Worm (Caenorhabditis elegans) whole organism, L4 larva: Measurements from ENCODE around the gene wrm-1.

ENCODE experiments used
- F44E2.7 ChIP-seq: fragments of 200-800 bp; sonication (Bioruptor generic); IDR thresholded peaks from 2 replicates; pipeline ENCODE4 v2.1.2; 2022; ENCODE audit warnings: missing genetic modification characterization, missing compliant biosample characterization
- F49E8.2 ChIP-seq: sonication (generic microtip); optimal IDR thresholded peaks from 2 replicates; lab custom pipeline; 2016; ENCODE audit warnings: missing compliant biosample characterization, mild to moderate bottlenecking, missing genetic modification characterization, borderline replicate concordance
- aha-1 ChIP-seq: fragments of 150-350 bp; peaks from one replicate; lab custom pipeline; 2014; ENCODE audit warnings: missing biosample characterization, missing genetic modification characterization
- aly-2 ChIP-seq: sonication (generic microtip); optimal IDR thresholded peaks from 2 replicates; lab custom pipeline; 2018; ENCODE audit warnings: missing biosample characterization, missing genetic modification characterization
- ctbp-1 ChIP-seq: fragments of 200-800 bp; sonication (Bioruptor generic); IDR thresholded peaks from 2 replicates; pipeline ENCODE4 v1.3.6; 2022; ENCODE audit warnings: missing genetic modification reagents, missing genetic modification characterization, missing compliant biosample characterization
- daf-16 ChIP-seq, 3 experiments: sonication (generic microtip); optimal IDR thresholded peaks; 2 replicates each; lab custom pipeline; 2016 to 2017; ENCODE audit warnings: missing genetic modification characterization in 3 of 3, missing genetic modification reagents in 3 of 3, mild to moderate bottlenecking in 2 of 3, missing compliant biosample characterization in 2 of 3, missing biosample characterization in 1 of 3, moderate library complexity in 1 of 3
- dmd-6 ChIP-seq: fragments of 200-800 bp; sonication (Bioruptor generic); IDR thresholded peaks from 2 replicates; pipeline ENCODE4 v1.3.6; 2022; ENCODE audit warnings: missing genetic modification reagents, missing genetic modification characterization, missing compliant biosample characterization
- dmd-8 ChIP-seq: fragments of 200-800 bp; sonication (Bioruptor generic); IDR thresholded peaks from 2 replicates; pipeline ENCODE4 v1.3.6; 2022; ENCODE audit warnings: missing genetic modification characterization, missing compliant biosample characterization
- dpl-1 ChIP-seq: fragments of 150-350 bp; optimal IDR thresholded peaks from 2 replicates; lab custom pipeline; 2014; ENCODE audit warnings: missing biosample characterization, missing genetic modification reagents, missing genetic modification characterization
- dve-1 ChIP-seq: sonication (generic microtip); optimal IDR thresholded peaks from 2 replicates; lab custom pipeline; 2017; ENCODE audit warnings: antibody characterized with exemption, mild to moderate bottlenecking, missing genetic modification characterization, missing compliant biosample characterization; ENCODE audit not compliant: insufficient read depth
- fkh-10 ChIP-seq: fragments of 150-350 bp; optimal IDR thresholded peaks from 2 replicates; lab custom pipeline; 2014; ENCODE audit warnings: missing biosample characterization, missing genetic modification reagents, missing genetic modification characterization
- fos-1 ChIP-seq: fragments of 150-350 bp; optimal IDR thresholded peaks from 2 replicates; lab custom pipeline; 2014; ENCODE audit warnings: missing biosample characterization, missing genetic modification characterization
- hif-1 ChIP-seq, 2 experiments: sonication (generic microtip); optimal IDR thresholded peaks; 2 replicates each; lab custom pipeline; 2016 to 2017; ENCODE audit warnings: missing compliant biosample characterization in 2 of 2, missing genetic modification characterization in 2 of 2, missing genetic modification reagents in 2 of 2, missing genotype in 2 of 2, mild to moderate bottlenecking in 1 of 2
- hlh-11 ChIP-seq: fragments of 200-800 bp; sonication (Bioruptor generic); optimal IDR thresholded peaks from 2 replicates; lab custom pipeline; 2018; ENCODE audit warnings: mild to moderate bottlenecking, missing genetic modification characterization, missing compliant biosample characterization
- hlh-30 ChIP-seq: sonication (generic microtip); optimal IDR thresholded peaks from 2 replicates; lab custom pipeline; 2017; ENCODE audit warnings: antibody characterized with exemption, mild to moderate bottlenecking, missing genetic modification characterization, missing compliant biosample characterization; ENCODE audit not compliant: insufficient read depth
- hmg-1.1 ChIP-seq: fragments of 200-800 bp; sonication (Bioruptor generic); IDR thresholded peaks from 2 replicates; pipeline ENCODE4 v1.3.6; 2022; ENCODE audit warnings: missing genetic modification reagents, missing genetic modification characterization, missing compliant biosample characterization
- lin-13 ChIP-seq: fragments of 150-350 bp; optimal IDR thresholded peaks from 2 replicates; lab custom pipeline; 2014; ENCODE audit warnings: missing biosample characterization, missing genetic modification reagents, missing genetic modification characterization
- lin-29 ChIP-seq: fragments of 200-800 bp; sonication (Bioruptor generic); IDR thresholded peaks from 2 replicates; pipeline ENCODE4 v1.3.6; 2022; ENCODE audit warnings: missing genetic modification reagents, missing genetic modification characterization, missing compliant biosample characterization
- lin-38 ChIP-seq: fragments of 200-800 bp; sonication (Bioruptor generic); IDR thresholded peaks from 2 replicates; pipeline ENCODE4 v1.3.6; 2022; ENCODE audit warnings: missing genetic modification reagents, missing genetic modification characterization, missing compliant biosample characterization
- lsy-2 ChIP-seq, 2 experiments: fragments of 150-350 bp in 1 of 2; sonication (generic microtip) in 1 of 2; optimal IDR thresholded peaks; 2 replicates each; lab custom pipeline; 2014 to 2017; ENCODE audit warnings: missing biosample characterization in 2 of 2, missing genetic modification characterization in 2 of 2
- madf-5 ChIP-seq, 2 experiments: fragments of 200-800 bp; sonication (Bioruptor generic); IDR thresholded peaks; 2 replicates each; pipeline ENCODE4 v1.3.6; 2022; ENCODE audit warnings: missing compliant biosample characterization in 2 of 2, missing genetic modification characterization in 2 of 2
- mep-1 ChIP-seq: fragments of 150-350 bp; sonication (generic microtip); optimal IDR thresholded peaks from 3 replicates; lab custom pipeline; 2014; ENCODE audit warnings: missing biosample characterization, missing genetic modification characterization
- mes-2 ChIP-seq: sonication (generic microtip); optimal IDR thresholded peaks from 2 replicates; lab custom pipeline; 2016; ENCODE audit warnings: missing genotype, mild to moderate bottlenecking, missing genetic modification characterization, missing compliant biosample characterization; ENCODE audit not compliant: poor library complexity, severe bottlenecking
- mxl-3 ChIP-seq: fragments of 200-800 bp; sonication (Bioruptor generic); optimal IDR thresholded peaks from 2 replicates; lab custom pipeline; 2018; ENCODE audit warnings: mild to moderate bottlenecking, missing genetic modification characterization, missing compliant biosample characterization
- nhr-28 ChIP-seq: fragments of 150-350 bp; optimal IDR thresholded peaks from 2 replicates; lab custom pipeline; 2014; ENCODE audit warnings: missing biosample characterization, missing genetic modification characterization
- nhr-6 ChIP-seq: fragments of 150-350 bp; optimal IDR thresholded peaks from 2 replicates; lab custom pipeline; 2014; ENCODE audit warnings: missing biosample characterization, missing genetic modification characterization
- rbr-2 ChIP-seq: sonication (generic microtip); optimal IDR thresholded peaks from 2 replicates; lab custom pipeline; 2016; ENCODE audit warnings: missing genotype, missing genetic modification characterization, missing compliant biosample characterization
- snpc-4 ChIP-seq: fragments of 150-350 bp; optimal IDR thresholded peaks from 2 replicates; lab custom pipeline; 2014; ENCODE audit warnings: missing biosample characterization, missing genetic modification characterization
- unc-62 ChIP-seq, 3 experiments: fragments of 150-350 bp in 1 of 3; sonication (generic microtip); optimal IDR thresholded peaks in 2 of 3; peaks in 1 of 3; 1 replicate in 1 of 3; 2 replicates in 2 of 3; lab custom pipeline; 2014 to 2017; ENCODE audit warnings: missing biosample characterization in 3 of 3, missing genetic modification characterization in 3 of 3, missing genetic modification reagents in 3 of 3, missing genotype in 1 of 3
- vab-7 ChIP-seq: fragments of 200-800 bp; sonication (Bioruptor generic); IDR thresholded peaks from 2 replicates; pipeline ENCODE4 v1.3.6; 2022; ENCODE audit warnings: missing genetic modification reagents, missing genetic modification characterization, missing compliant biosample characterization
- zip-2 ChIP-seq: fragments of 150-350 bp; optimal IDR thresholded peaks from 2 replicates; lab custom pipeline; 2014; ENCODE audit warnings: missing biosample characterization, missing genetic modification characterization
- ztf-7 ChIP-seq: fragments of 150-350 bp; optimal IDR thresholded peaks from 2 replicates; lab custom pipeline; 2014; ENCODE audit warnings: missing biosample characterization, missing genetic modification characterization

wrm-1 gene

DNA sequence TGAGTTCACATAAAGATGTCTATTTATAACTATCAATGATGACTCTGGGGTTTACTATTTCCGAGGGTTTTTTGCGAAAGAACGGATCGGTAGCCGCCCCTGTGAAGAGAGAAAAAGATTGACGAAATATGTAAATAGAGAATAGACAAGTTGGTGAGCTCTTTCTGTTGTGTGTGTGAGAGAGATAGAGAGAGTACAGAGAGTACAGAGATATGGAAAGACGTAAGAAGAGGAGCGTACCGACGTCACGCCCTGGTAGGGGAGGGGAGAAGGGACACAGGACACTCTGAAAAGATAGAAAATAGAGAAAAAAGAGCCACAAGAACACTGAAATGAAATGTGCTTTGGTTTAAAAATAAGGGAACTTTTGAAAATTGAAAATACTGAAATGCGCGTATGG is 34.4 kb upstream of the wrm-1 start (continued):
- peak; percentile 91 for TF ChIP-seq fkh-10 (GFP tag; lab: Kevin White, UChicago)
- peak; percentile 44; the same call in 1 of the 2 replicates for TF ChIP-seq ctbp-1 (GFP tag; lab: Robert Waterston, UW)
- TF ChIP-seq rbr-2 (tag; lab: Kevin White, UChicago) = peak; percentile 44
- peak; percentile 76 for TF ChIP-seq hlh-30 (tag; lab: Kevin White, UChicago)
- TF ChIP-seq aha-1 (tag; lab: Kevin White, UChicago) = peak; percentile 4
- TF ChIP-seq zip-2 (tag; lab: Kevin White, UChicago) = no peak
- TF ChIP-seq dmd-6 (GFP tag; lab: Robert Waterston, UW) = peak; percentile 35; the same call in 1 of the 2 replicates
- TF ChIP-seq, all 104 proteins: peak for 18

DNA sequence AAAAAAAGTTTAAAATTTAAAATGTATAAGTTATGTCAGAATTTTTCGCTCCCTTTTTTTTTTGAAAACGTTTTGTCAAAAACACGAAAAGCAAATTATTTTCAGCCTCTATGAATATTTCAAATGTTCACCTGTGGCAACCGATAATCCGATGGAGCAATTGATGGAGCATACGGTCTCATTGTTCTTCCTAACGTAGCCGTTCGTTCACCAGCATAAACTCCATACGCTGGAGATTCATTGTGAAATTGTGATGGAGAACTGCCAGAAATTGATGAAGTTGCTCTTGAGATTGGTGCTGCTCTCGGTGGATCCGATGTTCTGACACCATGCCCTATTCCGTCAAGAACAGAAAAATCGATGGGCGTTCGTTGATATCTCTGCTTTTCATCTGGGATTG is 30.8 kb upstream of the wrm-1 start:
- TF ChIP-seq F44E2.7 (GFP tag; lab: Robert Waterston, UW) (0 out of 2 replicates have a peak, but pooled peaks have one; percentile 21), aly-2 (tag; lab: Kevin White, UChicago) (no peak), unc-62 (GFP tag; optimal IDR thresholded peaks at IDR 0.05 in 1 of 2; lab: Kevin White, UChicago) (peak in 1 of 2 experiments; percentile 92), unc-62 (tag; optimal IDR thresholded peaks at IDR 0.05; lab: Kevin White, UChicago) (no peak)

ce11 chrIII:5692690-5693089 is 30.0 kb upstream of the wrm-1 start, which contains the start of the genes abi-1 and arle-14:
TSS of gene abi-1 (minus strand) at chrIII:5692740.
TSS of gene arle-14 (plus strand) at chrIII:5692906.
- peak; percentile 12 for TF ChIP-seq nhr-6
- TF ChIP-seq lin-38 (GFP tag; lab: Robert Waterston, UW) = 0 out of 2 replicates have a peak, but pooled peaks have one; percentile 25
- TF ChIP-seq hlh-30 (tag; lab: Kevin White, UChicago) = peak; percentile 17
- no peak for TF ChIP-seq daf-16 (GFP tag; optimal IDR thresholded peaks at IDR 0.05; lab: Kevin White, UChicago)
- TF ChIP-seq daf-16 (tag; optimal IDR thresholded peaks at IDR 0.05; lab: Kevin White, UChicago) = peak; percentile 12
- no peak for TF ChIP-seq dmd-8
- TF ChIP-seq lin-29 (GFP tag; lab: Robert Waterston, UW) = no peak
- peak; percentile 13 for TF ChIP-seq rbr-2 (tag; lab: Kevin White, UChicago)
- no peak for TF ChIP-seq lin-13 (GFP tag; lab: Kevin White, UChicago)
- peak; percentile 71 for TF ChIP-seq mes-2 (tag; lab: Kevin White, UChicago)
- TF ChIP-seq dpl-1 (GFP tag; lab: Kevin White, UChicago) = peak; percentile 9

DNA sequence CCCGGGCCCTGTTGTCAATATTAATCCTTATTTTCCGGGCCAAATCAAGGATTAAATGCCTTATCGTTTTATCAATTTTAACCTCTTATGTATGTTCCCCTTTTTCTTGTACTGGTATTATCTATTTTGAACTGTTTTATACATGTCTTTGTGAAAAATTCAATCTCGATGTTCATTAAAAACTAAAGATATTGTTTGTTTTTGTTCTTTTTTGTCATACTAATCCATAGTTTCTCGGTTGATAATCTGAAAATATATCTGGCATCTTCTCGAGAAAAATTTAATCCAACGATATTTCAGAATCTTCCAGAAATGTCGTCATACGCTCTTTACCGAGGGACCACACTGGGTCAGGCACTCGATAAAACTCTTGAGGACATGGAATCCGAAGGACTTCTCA is 28.9 kb upstream of the wrm-1 start, which contains the start of gene B0336.13:
Gene B0336.13 (plus strand): TSS at position 301 of the 400 bp plus-strand sequence.
- TF ChIP-seq aha-1 (tag; lab: Kevin White, UChicago) (no peak), ztf-7 (tag; lab: Kevin White, UChicago) (no peak), snpc-4 (tag; lab: Kevin White, UChicago) (no peak), hmg-1.1 (no peak)
- TF ChIP-seq, all 104 proteins: peak for 0

ce11 chrIII:5697266-5697665 is 25.4 kb upstream of the wrm-1 start, which contains the start of gene B0336.7:
TSS of gene B0336.7 (minus strand) at chrIII:5697366.
- TF ChIP-seq madf-5 (GFP tag; IDR thresholded peaks at IDR 0.05; lab: Robert Waterston, UW) = no peak
- TF ChIP-seq aha-1 (tag; lab: Kevin White, UChicago) = peak; percentile 27
- TF ChIP-seq, all 104 proteins: peak for 1

ce11 chrIII:5697963-5698730 is 24.5 kb upstream of the wrm-1 start, which contains the start of the genes lgg-3 and rgs-5:
TSS of gene lgg-3 (minus strand) at chrIII:5698013.
TSS of gene rgs-5 (plus strand) at chrIII:5698555.
- peak in 1 of 2 experiments; percentile 22 for TF ChIP-seq hif-1 (tag; optimal IDR thresholded peaks at IDR 0.05; lab: Kevin White, UChicago)
- peak; percentile 17 for TF ChIP-seq lin-13 (GFP tag; lab: Kevin White, UChicago)
- peak; percentile 60 for TF ChIP-seq mep-1 (tag; lab: Kevin White, UChicago)
- no peak for TF ChIP-seq mxl-3 (GFP tag; lab: Kevin White, UChicago)
- TF ChIP-seq fos-1 (tag; lab: Kevin White, UChicago) = no peak
- TF ChIP-seq nhr-28 (tag; lab: Kevin White, UChicago) = peak; percentile 51
- TF ChIP-seq rbr-2 (tag; lab: Kevin White, UChicago) = peak; percentile 14
- no peak for TF ChIP-seq daf-16 (GFP tag; optimal IDR thresholded peaks at IDR 0.05; lab: Kevin White, UChicago)
- peak; percentile 8 for TF ChIP-seq daf-16 (tag; optimal IDR thresholded peaks at IDR 0.05; lab: Kevin White, UChicago)
- peak; percentile 52 for TF ChIP-seq hlh-11
- peak; percentile 71 for TF ChIP-seq mes-2 (tag; lab: Kevin White, UChicago)
- peak; percentile 58 for TF ChIP-seq dpl-1 (GFP tag; lab: Kevin White, UChicago)
- peak; percentile 44 for TF ChIP-seq hlh-30 (tag; lab: Kevin White, UChicago)
- TF ChIP-seq vab-7 (GFP tag; lab: Robert Waterston, UW) = no peak
- TF ChIP-seq zip-2 (tag; lab: Kevin White, UChicago) = no peak
- TF ChIP-seq dve-1 (tag; lab: Kevin White, UChicago) = peak; percentile 1
- TF ChIP-seq F49E8.2 = peak; percentile 82
- peak in 1 of 2 experiments; percentile 64 for TF ChIP-seq lsy-2 (tag; optimal IDR thresholded peaks at IDR 0.05; lab: Kevin White, UChicago)
- no peak for TF ChIP-seq F44E2.7 (GFP tag; lab: Robert Waterston, UW)
- peak; percentile 2 for TF ChIP-seq nhr-6
- TF ChIP-seq lin-38 (GFP tag; lab: Robert Waterston, UW) = peak; percentile 39; the same call in 1 of the 2 replicates
